Fruit fly (Drosophila melanogaster): ENCODE data around the gene CG17672.
A peak's percentile ranks its signal among the peaks of the same experiment; 100 is the strongest.

CG17672 gene

dm6 chr3L:13028740-13029139 lies at the start of gene CG17672:
Gene CG17672, plus strand, starts transcription at chr3L:13028962.
- TF ChIP-seq CG17801 (GFP tag; optimal IDR thresholded peaks at IDR 0.05; ENCODE audit: partially characterized antibody) = no peak

dm6 chr3L:12994835-12995234 lies 33.9 kb upstream of the CG17672 start, which contains the start of gene CG11262:
Gene CG11262, plus strand, starts transcription at chr3L:12995135.
- TF ChIP-seq CG17801 (GFP tag; optimal IDR thresholded peaks at IDR 0.05; ENCODE audit: partially characterized antibody) = no peak

- TF ChIP-seq CG17801 (GFP tag; optimal IDR thresholded peaks at IDR 0.05; ENCODE audit: partially characterized antibody) = no peak
These were observed 22.3 kb upstream of the CG17672 start, which contains the start of gene CG11263 for dm6 chr3L:13006490-13006889. Gene CG11263, plus strand, starts transcription at chr3L:13006817.

dm6 chr3L:13007946-13008462 lies 20.8 kb upstream of the CG17672 start:
- peak; percentile 2 for TF ChIP-seq CG17801 (GFP tag; optimal IDR thresholded peaks at IDR 0.05; ENCODE audit: partially characterized antibody)

dm6 chr3L:13011511-13011910 lies 17.3 kb upstream of the CG17672 start, which contains the start of gene Cul6:
Gene Cul6, minus strand, starts transcription at chr3L:13011685.
- no peak for TF ChIP-seq CG17801 (GFP tag; optimal IDR thresholded peaks at IDR 0.05; ENCODE audit: partially characterized antibody)

dm6 chr3L:13014693-13015092 lies 14.1 kb upstream of the CG17672 start:
- no peak for TF ChIP-seq CG17801 (GFP tag; optimal IDR thresholded peaks at IDR 0.05; ENCODE audit: partially characterized antibody)

- peak; percentile 24 for TF ChIP-seq CG17801 (GFP tag; optimal IDR thresholded peaks at IDR 0.05; ENCODE audit: partially characterized antibody)
These were observed 13.5 kb upstream of the CG17672 start, which contains the start of gene MICAL-like for dm6 chr3L:13015195-13015822. Gene MICAL-like, minus strand, starts transcription at chr3L:13015332.

- peak; percentile 84 for TF ChIP-seq CG17801 (GFP tag; optimal IDR thresholded peaks at IDR 0.05; ENCODE audit: partially characterized antibody)
These were observed 12.8 kb upstream of the CG17672 start, which contains the start of gene CG11267 for dm6 chr3L:13015823-13016465. Gene CG11267, plus strand, starts transcription at chr3L:13016050.

dm6 chr3L:13017803-13018324 lies 10.9 kb upstream of the CG17672 start, which contains the start of the genes mRpL20 and Icmt:
Gene mRpL20, minus strand, starts transcription at chr3L:13017867.
Gene Icmt, plus strand, starts transcription at chr3L:13018266.
- TF ChIP-seq CG17801 (GFP tag; optimal IDR thresholded peaks at IDR 0.05; ENCODE audit: partially characterized antibody) = peak; percentile 92

dm6 chr3L:13019249-13019956 lies 9.4 kb upstream of the CG17672 start:
- TF ChIP-seq CG17801 (GFP tag; optimal IDR thresholded peaks at IDR 0.05; ENCODE audit: partially characterized antibody) = no peak

dm6 chr3L:13021727-13022126 lies 7.0 kb upstream of the CG17672 start:
- no peak for TF ChIP-seq CG17801 (GFP tag; optimal IDR thresholded peaks at IDR 0.05; ENCODE audit: partially characterized antibody)

- TF ChIP-seq CG17801 (GFP tag; optimal IDR thresholded peaks at IDR 0.05; ENCODE audit: partially characterized antibody) = no peak
These were observed 6.5 kb upstream of the CG17672 start, which contains the start of gene Adk2 for dm6 chr3L:13022160-13022853. Gene Adk2, minus strand, starts transcription at chr3L:13022688.

dm6 chr3L:13022854-13023560 lies 5.8 kb upstream of the CG17672 start, which contains the start of gene RpS12:
Gene RpS12, plus strand, starts transcription at chr3L:13023352.
- peak; percentile 73 for TF ChIP-seq CG17801 (GFP tag; optimal IDR thresholded peaks at IDR 0.05; ENCODE audit: partially characterized antibody)

dm6 chr3L:13026337-13026736 lies 2.4 kb upstream of the CG17672 start, which contains the start of gene Zmynd10:
Gene Zmynd10, minus strand, starts transcription at chr3L:13026437.
- no peak for TF ChIP-seq CG17801 (GFP tag; optimal IDR thresholded peaks at IDR 0.05; ENCODE audit: partially characterized antibody)

All from ovary, adult (tissue).